Worm (Caenorhabditis elegans): Measurements from ENCODE around the gene ttr-16.

- TF ChIP-seq ref-2 (tag; optimal IDR thresholded peaks at IDR 0.05), result no peak
- TF ChIP-seq pros-1 (tag; optimal IDR thresholded peaks at IDR 0.05), result no peak
- TF ChIP-seq ama-1 (optimal IDR thresholded peaks at IDR 0.05), result no peak
- no peak for TF ChIP-seq hlh-8 (tag; optimal IDR thresholded peaks at IDR 0.05)
- no peak for TF ChIP-seq fkh-10 (GFP tag; optimal IDR thresholded peaks at IDR 0.05)
- no peak for TF ChIP-seq ttx-3 (tag; optimal IDR thresholded peaks at IDR 0.05)
- TF ChIP-seq sox-2 (GFP tag; IDR thresholded peaks at IDR 0.05), result no peak
These were observed 25.6 kb upstream of the ttr-16 start, which contains the start of gene M7.7 for ce11 chrIV:11089527-11089926.

Measured in whole organism, late embryonic.